Fruit fly (Drosophila melanogaster) whole organism, embryonic: ENCODE data around the gene Nsf2.

ENCODE experiments used
- CG10654 ChIP-seq: fragments of 200-800 bp; sonication (Bioruptor generic); optimal IDR thresholded peaks from 2 replicates; lab custom pipeline; 2016; ENCODE audit warnings: missing biosample characterization, missing genetic modification characterization
- CG11247 ChIP-seq: fragments of 200-800 bp; sonication (Bioruptor generic); IDR thresholded peaks from 2 replicates; pipeline ENCODE4 v1.3.6; 2022; ENCODE audit warnings: missing biosample characterization, missing genetic modification characterization
- CG11504 ChIP-seq: fragments of 200-800 bp; sonication (Bioruptor generic); optimal IDR thresholded peaks from 3 replicates; lab custom pipeline; 2019; ENCODE audit warnings: missing biosample characterization, mild to moderate bottlenecking, missing genetic modification characterization, moderate library complexity
- CG11696 ChIP-seq: fragments of 200-800 bp; sonication (Bioruptor generic); IDR thresholded peaks from 2 replicates; pipeline ENCODE4 v1.3.6; 2022; ENCODE audit warnings: missing biosample characterization, missing genetic modification characterization
- CG11723 ChIP-seq: fragments of 200-800 bp; sonication (Bioruptor generic); optimal IDR thresholded peaks from 2 replicates; lab custom pipeline; 2017; ENCODE audit warnings: missing biosample characterization, mild to moderate bottlenecking, missing genetic modification characterization
- CG12769 ChIP-seq: fragments of 200-800 bp; sonication (Bioruptor generic); optimal IDR thresholded peaks from 2 replicates; lab custom pipeline; 2019; ENCODE audit warnings: missing biosample characterization, mild to moderate bottlenecking, missing genetic modification characterization, moderate library complexity
- CG13123 ChIP-seq: fragments of 200-800 bp; sonication (Bioruptor generic); optimal IDR thresholded peaks from 2 replicates; lab custom pipeline; 2016; ENCODE audit warnings: missing biosample characterization, missing genetic modification characterization
- CG13287 ChIP-seq: fragments of 200-800 bp; sonication (Bioruptor generic); IDR thresholded peaks from 2 replicates; pipeline ENCODE4 v1.3.6; 2022; ENCODE audit warnings: missing biosample characterization, missing genetic modification characterization; ENCODE audit not compliant: partially characterized antibody
- CG15479 ChIP-seq: fragments of 200-800 bp; sonication (Bioruptor generic); optimal IDR thresholded peaks from 3 replicates; lab custom pipeline; 2019; ENCODE audit warnings: missing biosample characterization, mild to moderate bottlenecking, missing genetic modification characterization, moderate library complexity
- CG15601 ChIP-seq: fragments of 200-800 bp; sonication (Bioruptor generic); optimal IDR thresholded peaks from 3 replicates; lab custom pipeline; 2019; ENCODE audit warnings: missing biosample characterization, mild to moderate bottlenecking, missing genetic modification characterization, moderate library complexity
- CG18476 ChIP-seq: fragments of 200-800 bp; sonication (Bioruptor generic); optimal IDR thresholded peaks from 2 replicates; lab custom pipeline; 2016; ENCODE audit warnings: missing biosample characterization, mild to moderate bottlenecking, missing genetic modification characterization
- CG32767 ChIP-seq: fragments of 200-800 bp; sonication (Bioruptor generic); IDR thresholded peaks from 2 replicates; pipeline ENCODE4 v1.3.6; 2022; ENCODE audit warnings: missing biosample characterization, missing genetic modification characterization
- CG34224 ChIP-seq: fragments of 200-800 bp; sonication (Bioruptor generic); IDR thresholded peaks from 3 replicates; pipeline ENCODE4 v1.3.6; 2022; ENCODE audit warnings: missing biosample characterization, missing genetic modification characterization; ENCODE audit not compliant: partially characterized antibody
- CG5180 ChIP-seq: fragments of 200-800 bp; sonication (Bioruptor generic); optimal IDR thresholded peaks from 3 replicates; lab custom pipeline; 2017; ENCODE audit warnings: missing biosample characterization, missing genetic modification characterization, mild to moderate bottlenecking, moderate library complexity, missing genetic modification reagents
- CG7839 ChIP-seq: fragments of 200-800 bp; sonication (Bioruptor generic); optimal IDR thresholded peaks from 3 replicates; lab custom pipeline; 2018; ENCODE audit warnings: missing biosample characterization, mild to moderate bottlenecking, missing genetic modification characterization, moderate library complexity
- CG8290 ChIP-seq, 3 experiments: fragments of 200-800 bp; sonication (Bioruptor generic); optimal IDR thresholded peaks; 2 replicates each; lab custom pipeline; 2016 to 2019; ENCODE audit warnings: missing biosample characterization in 3 of 3, missing genetic modification characterization in 3 of 3, mild to moderate bottlenecking in 2 of 3, moderate library complexity in 1 of 3
- CG8944 ChIP-seq: fragments of 200-800 bp; sonication (Bioruptor generic); optimal IDR thresholded peaks from 3 replicates; lab custom pipeline; 2016; ENCODE audit warnings: missing biosample characterization, missing genetic modification characterization
- CHES-1-like ChIP-seq: fragments of 200-800 bp; sonication (Bioruptor generic); optimal IDR thresholded peaks from 2 replicates; lab custom pipeline; 2016; ENCODE audit warnings: missing biosample characterization, missing genetic modification characterization
- E2f2 ChIP-seq: fragments of 200-800 bp; sonication (Bioruptor generic); IDR thresholded peaks from 2 replicates; pipeline ENCODE4 v1.3.6; 2022; ENCODE audit warnings: missing biosample characterization, missing genetic modification characterization
- Ets97D ChIP-seq: fragments of 200-800 bp; sonication (Bioruptor generic); optimal IDR thresholded peaks from 3 replicates; lab custom pipeline; 2016; ENCODE audit warnings: missing biosample characterization, missing genetic modification characterization
- H15 ChIP-seq: fragments of 200-800 bp; sonication (Bioruptor generic); IDR thresholded peaks from 3 replicates; pipeline ENCODE4 v1.3.6; 2022; ENCODE audit warnings: missing biosample characterization, missing genetic modification characterization
- HLH54F ChIP-seq: fragments of 200-800 bp; sonication (Bioruptor generic); optimal IDR thresholded peaks from 3 replicates; lab custom pipeline; 2016; ENCODE audit warnings: missing biosample characterization, missing genetic modification characterization
- Hand ChIP-seq: fragments of 200-800 bp; sonication (Bioruptor generic); optimal IDR thresholded peaks from 2 replicates; lab custom pipeline; 2017; ENCODE audit warnings: mild to moderate bottlenecking, missing biosample characterization, missing genetic modification reagents, missing genetic modification characterization
- HmgZ ChIP-seq: fragments of 200-800 bp; sonication (Bioruptor generic); optimal IDR thresholded peaks from 2 replicates; lab custom pipeline; 2018; ENCODE audit warnings: missing biosample characterization, mild to moderate bottlenecking, missing genetic modification characterization
- Hr3 ChIP-seq: fragments of 200-800 bp; sonication (Bioruptor generic); optimal IDR thresholded peaks from 3 replicates; lab custom pipeline; 2016; ENCODE audit warnings: missing biosample characterization, missing genetic modification characterization
- Lhr ChIP-seq: fragments of 200-800 bp; sonication (Bioruptor generic); optimal IDR thresholded peaks from 3 replicates; lab custom pipeline; 2017; ENCODE audit warnings: mild to moderate bottlenecking, missing biosample characterization, missing genetic modification reagents, missing genetic modification characterization
- Max ChIP-seq: fragments of 200-800 bp; sonication (Bioruptor generic); optimal IDR thresholded peaks from 2 replicates; lab custom pipeline; 2016; ENCODE audit warnings: missing biosample characterization, mild to moderate bottlenecking, missing genetic modification characterization
- Sox100B ChIP-seq: fragments of 200-800 bp; sonication (Bioruptor generic); optimal IDR thresholded peaks from 3 replicates; lab custom pipeline; 2018; ENCODE audit warnings: missing biosample characterization, mild to moderate bottlenecking, missing genetic modification characterization
- Sry-δ ChIP-seq: fragments of 200-800 bp; sonication (Bioruptor generic); optimal IDR thresholded peaks from 2 replicates; lab custom pipeline; 2016; ENCODE audit warnings: missing biosample characterization, missing genetic modification characterization
- YL-1 ChIP-seq: fragments of 200-800 bp; sonication (Bioruptor generic); optimal IDR thresholded peaks from 3 replicates; lab custom pipeline; 2017; ENCODE audit warnings: missing biosample characterization, mild to moderate bottlenecking, missing genetic modification characterization
- abd-A ChIP-seq: fragments of 200-800 bp; sonication (Bioruptor generic); optimal IDR thresholded peaks from 3 replicates; lab custom pipeline; 2019; ENCODE audit warnings: missing biosample characterization, mild to moderate bottlenecking, missing genetic modification characterization, moderate library complexity
- ato ChIP-seq: fragments of 200-800 bp; sonication (Bioruptor generic); IDR thresholded peaks from 2 replicates; pipeline ENCODE4 v1.3.6; 2022; ENCODE audit warnings: missing biosample characterization, missing genetic modification characterization; ENCODE audit not compliant: partially characterized antibody
- cas ChIP-seq: fragments of 200-800 bp; sonication (Bioruptor generic); IDR thresholded peaks from 2 replicates; pipeline ENCODE4 v1.3.6; 2022; ENCODE audit warnings: missing biosample characterization, missing genetic modification characterization
- cg ChIP-seq: fragments of 200-800 bp; sonication (Bioruptor generic); optimal IDR thresholded peaks from 3 replicates; lab custom pipeline; 2019; ENCODE audit warnings: missing biosample characterization, mild to moderate bottlenecking, missing genetic modification characterization, moderate library complexity
- cwo ChIP-seq: fragments of 200-800 bp; sonication (Bioruptor generic); optimal IDR thresholded peaks from 3 replicates; lab custom pipeline; 2017; ENCODE audit warnings: missing biosample characterization, missing genetic modification characterization, mild to moderate bottlenecking, moderate library complexity, missing genetic modification reagents
- da ChIP-seq: fragments of 200-800 bp; sonication (Bioruptor generic); optimal IDR thresholded peaks from 2 replicates; lab custom pipeline; 2016; ENCODE audit warnings: missing biosample characterization, missing genetic modification characterization
- dm ChIP-seq: fragments of 200-800 bp; sonication (Bioruptor generic); optimal IDR thresholded peaks from 3 replicates; lab custom pipeline; 2016; ENCODE audit warnings: missing biosample characterization, missing genetic modification characterization
- dysf ChIP-seq: fragments of 200-800 bp; sonication (Bioruptor generic); IDR thresholded peaks from 3 replicates; pipeline ENCODE4 v1.3.6; 2022; ENCODE audit warnings: missing biosample characterization, missing genetic modification characterization
- fd3F ChIP-seq: fragments of 200-800 bp; sonication (Bioruptor generic); optimal IDR thresholded peaks from 2 replicates; lab custom pipeline; 2018; ENCODE audit warnings: missing biosample characterization, mild to moderate bottlenecking, missing genetic modification characterization, moderate library complexity
- gcm2 ChIP-seq: fragments of 200-800 bp; sonication (Bioruptor generic); optimal IDR thresholded peaks from 2 replicates; lab custom pipeline; 2016; ENCODE audit warnings: missing biosample characterization, missing genetic modification characterization
- grau ChIP-seq: fragments of 200-800 bp; optimal IDR thresholded peaks from 3 replicates; lab custom pipeline; 2019; ENCODE audit warnings: missing biosample characterization, mild to moderate bottlenecking, missing genetic modification characterization, moderate library complexity
- jing ChIP-seq: fragments of 200-800 bp; sonication (Bioruptor generic); optimal IDR thresholded peaks from 2 replicates; lab custom pipeline; 2018; ENCODE audit warnings: missing biosample characterization, mild to moderate bottlenecking, missing genetic modification characterization
- lbe ChIP-seq: fragments of 200-800 bp; sonication (Bioruptor generic); optimal IDR thresholded peaks from 2 replicates; lab custom pipeline; 2016; ENCODE audit warnings: missing biosample characterization, mild to moderate bottlenecking, missing genetic modification characterization
- phol ChIP-seq: fragments of 200-800 bp; sonication (Bioruptor generic); optimal IDR thresholded peaks from 3 replicates; lab custom pipeline; 2018; ENCODE audit warnings: missing biosample characterization, mild to moderate bottlenecking, missing genetic modification characterization, moderate library complexity
- slbo ChIP-seq: fragments of 200-800 bp; sonication (Bioruptor generic); IDR thresholded peaks from 2 replicates; pipeline ENCODE4 v1.3.6; 2022; ENCODE audit warnings: missing biosample characterization, missing genetic modification characterization
- slp2 ChIP-seq: fragments of 200-800 bp; sonication (Bioruptor generic); optimal IDR thresholded peaks from 2 replicates; lab custom pipeline; 2016; ENCODE audit warnings: missing biosample characterization, missing genetic modification characterization
- sna ChIP-seq: fragments of 200-800 bp; sonication (Bioruptor generic); IDR thresholded peaks from 2 replicates; pipeline ENCODE4 v1.3.6; 2022; ENCODE audit warnings: missing biosample characterization, missing genetic modification characterization; ENCODE audit not compliant: partially characterized antibody
- wor ChIP-seq: fragments of 200-800 bp; sonication (Bioruptor generic); IDR thresholded peaks from 2 replicates; pipeline ENCODE4 v1.3.6; 2022; ENCODE audit warnings: missing biosample characterization, missing genetic modification characterization
- yki ChIP-seq: fragments of >200 bp; optimal IDR thresholded peaks from 3 replicates; lab custom pipeline; 2018
- zfh2 ChIP-seq: fragments of 200-800 bp; sonication (Bioruptor generic); optimal IDR thresholded peaks from 2 replicates; lab custom pipeline; 2016; ENCODE audit warnings: missing biosample characterization, missing genetic modification characterization

The Nsf2 gene

DNA sequence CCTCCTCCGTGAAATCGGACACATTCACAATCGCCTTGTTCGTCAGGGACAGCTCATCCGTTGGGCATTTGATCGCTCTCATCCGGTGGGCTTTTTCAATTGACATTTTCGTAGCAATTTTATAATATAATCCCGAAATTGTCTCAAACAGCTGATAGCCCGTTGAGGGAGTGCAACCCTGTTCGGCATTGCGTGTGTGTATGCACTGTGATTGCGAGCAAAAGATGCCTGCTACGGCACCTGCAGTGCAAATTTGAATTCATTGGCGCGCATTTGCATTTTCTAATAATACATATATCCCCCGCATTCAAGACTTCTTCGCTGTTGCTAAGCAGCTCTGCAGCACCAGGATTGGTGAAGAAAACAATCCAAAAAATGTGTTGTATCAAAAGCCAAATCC lies at the start of gene Nsf2 (continued):
- TF ChIP-seq Sry-δ (GFP tag; lab: Kevin White, UChicago), result peak; percentile 48
- TF ChIP-seq CG11504 (tag; lab: Kevin White, UChicago), result peak; percentile 37
- peak; percentile 54; the same call in 2 of the 3 replicates for TF ChIP-seq CG34224 (GFP tag; lab: Robert Waterston, UW)
- TF ChIP-seq sna (GFP tag; lab: Robert Waterston, UW), result peak; percentile 54; the same call in 1 of the 2 replicates
- no peak for TF ChIP-seq Hand (GFP tag; lab: Kevin White, UChicago)
- peak; percentile 90 for TF ChIP-seq CG15479 (GFP tag; lab: Kevin White, UChicago)
- no peak for TF ChIP-seq cwo (GFP tag; lab: Kevin White, UChicago)
- peak; percentile 44 for TF ChIP-seq grau (tag; lab: Kevin White, UChicago)
- no peak for TF ChIP-seq fd3F (GFP tag; lab: Kevin White, UChicago)
- TF ChIP-seq Lhr, result peak; percentile 27
- TF ChIP-seq dm, result peak; percentile 7
- TF ChIP-seq Sox100B, result no peak
- TF ChIP-seq cas (GFP tag; lab: Robert Waterston, UW), result no peak
- no peak for TF ChIP-seq lbe (GFP tag; lab: Kevin White, UChicago)
- no peak for TF ChIP-seq CG5180 (GFP tag; lab: Kevin White, UChicago)
- TF ChIP-seq ato (GFP tag; lab: Robert Waterston, UW), result peak; percentile 40; the same call in 1 of the 2 replicates
- TF ChIP-seq gcm2, result no peak
- peak; percentile 51; the same call in 1 of the 2 replicates for TF ChIP-seq CG13287 (GFP tag; lab: Robert Waterston, UW)
- TF ChIP-seq CG11696 (GFP tag; lab: Robert Waterston, UW), result no peak
- TF ChIP-seq CG18476 (GFP tag; lab: Kevin White, UChicago), result no peak
- peak; percentile 59 for TF ChIP-seq phol
- TF ChIP-seq Hr3 (GFP tag; lab: Kevin White, UChicago), result no peak
- TF ChIP-seq CG32767 (GFP tag; lab: Robert Waterston, UW), result peak; percentile 100
- TF ChIP-seq CG8944, result no peak
- TF ChIP-seq CG12769, result peak; percentile 74
- no peak for TF ChIP-seq CG11247 (GFP tag; lab: Robert Waterston, UW)
- 0 out of 3 replicates have a peak, but pooled peaks have one; percentile 28 for TF ChIP-seq dysf
- TF ChIP-seq CG8290 (GFP tag; optimal IDR thresholded peaks at IDR 0.05; lab: Kevin White, UChicago), result no peak
- peak in 1 of 2 experiments; percentile 72 for TF ChIP-seq CG8290 (tag; optimal IDR thresholded peaks at IDR 0.05; lab: Kevin White, UChicago)
- TF ChIP-seq YL-1 (GFP tag; lab: Kevin White, UChicago), result peak; percentile 84
- peak; percentile 56 for TF ChIP-seq Ets97D (GFP tag; lab: Kevin White, UChicago)
- peak; percentile 24 for TF ChIP-seq CHES-1-like (GFP tag; lab: Kevin White, UChicago)
- no peak for TF ChIP-seq abd-A (tag; lab: Kevin White, UChicago)
- peak; percentile 12 for TF ChIP-seq CG7839 (tag; lab: Kevin White, UChicago)
- peak; percentile 50 for TF ChIP-seq slbo
- peak; percentile 16 for TF ChIP-seq da
- peak; percentile 12 for TF ChIP-seq CG15601
- no peak for TF ChIP-seq H15 (GFP tag; lab: Robert Waterston, UW)
- no peak for TF ChIP-seq wor (GFP tag; lab: Robert Waterston, UW)
- no peak for TF ChIP-seq CG11723 (GFP tag; lab: Kevin White, UChicago)
- TF ChIP-seq Max (GFP tag; lab: Kevin White, UChicago), result peak; percentile 19
- TF ChIP-seq cg (GFP tag; lab: Kevin White, UChicago), result peak; percentile 70
- no peak for TF ChIP-seq HLH54F (GFP tag; lab: Kevin White, UChicago)
- no peak for TF ChIP-seq CG10654
- peak; percentile 72 for TF ChIP-seq HmgZ (tag; lab: Kevin White, UChicago)
- TF ChIP-seq yki (lab: Kevin White, UChicago), result no peak
- TF ChIP-seq slp2 (GFP tag; lab: Kevin White, UChicago), result no peak
- TF ChIP-seq zfh2, result peak; percentile 9
- no peak for TF ChIP-seq CG13123 (GFP tag; lab: Kevin White, UChicago)
- TF ChIP-seq E2f2, result peak; percentile 99
- TF ChIP-seq jing (GFP tag; lab: Kevin White, UChicago), result no peak
